Fruit fly (Drosophila melanogaster) whole organism, embryonic: ENCODE data around the gene CG3604.

Source experiments
- Atf6 ChIP-seq: fragments of 200-800 bp; sonication (Bioruptor generic); IDR thresholded peaks from 2 replicates; pipeline ENCODE4 v1.3.6; 2022; ENCODE audit warnings: missing biosample characterization, missing genetic modification characterization
- CG11696 ChIP-seq: fragments of 200-800 bp; sonication (Bioruptor generic); IDR thresholded peaks from 2 replicates; pipeline ENCODE4 v1.3.6; 2022; ENCODE audit warnings: missing biosample characterization, missing genetic modification characterization
- CG12155 ChIP-seq: fragments of 200-800 bp; sonication (Bioruptor generic); optimal IDR thresholded peaks from 3 replicates; lab custom pipeline; 2016; ENCODE audit warnings: missing biosample characterization, missing genetic modification characterization
- CG13287 ChIP-seq: fragments of 200-800 bp; sonication (Bioruptor generic); IDR thresholded peaks from 2 replicates; pipeline ENCODE4 v1.3.6; 2022; ENCODE audit warnings: missing biosample characterization, missing genetic modification characterization; ENCODE audit not compliant: partially characterized antibody
- CG16813 ChIP-seq: fragments of 200-800 bp; sonication (Bioruptor generic); IDR thresholded peaks from 3 replicates; pipeline ENCODE4 v1.3.6; 2022; ENCODE audit warnings: missing biosample characterization, missing genetic modification characterization; ENCODE audit not compliant: partially characterized antibody
- CG17361 ChIP-seq: fragments of 200-800 bp; sonication (Bioruptor generic); IDR thresholded peaks from 3 replicates; pipeline ENCODE4 v1.3.6; 2022; ENCODE audit warnings: missing biosample characterization, missing genetic modification characterization
- CG18011 ChIP-seq: fragments of 200-800 bp; sonication (Bioruptor generic); optimal IDR thresholded peaks from 2 replicates; lab custom pipeline; 2017; ENCODE audit warnings: missing biosample characterization, missing genetic modification characterization, mild to moderate bottlenecking, moderate library complexity, missing genotype
- CG2116 ChIP-seq: fragments of 200-800 bp; sonication (Bioruptor generic); optimal IDR thresholded peaks from 3 replicates; lab custom pipeline; 2018; ENCODE audit warnings: missing biosample characterization, mild to moderate bottlenecking, missing genetic modification characterization
- CG2129 ChIP-seq: fragments of 200-800 bp; sonication (Bioruptor generic); IDR thresholded peaks from 2 replicates; pipeline ENCODE4 v1.3.6; 2022; ENCODE audit warnings: missing biosample characterization, missing genetic modification characterization; ENCODE audit not compliant: partially characterized antibody
- CG4854 ChIP-seq: fragments of 200-800 bp; sonication (Bioruptor generic); optimal IDR thresholded peaks from 2 replicates; lab custom pipeline; 2016; ENCODE audit warnings: missing biosample characterization, missing genetic modification characterization, inconsistent platforms
- CG7928 ChIP-seq: fragments of 200-800 bp; sonication (Bioruptor generic); optimal IDR thresholded peaks from 2 replicates; lab custom pipeline; 2017; ENCODE audit warnings: missing biosample characterization, mild to moderate bottlenecking, missing genetic modification characterization
- CG9609 ChIP-seq: fragments of 200-800 bp; sonication (Bioruptor generic); optimal IDR thresholded peaks from 3 replicates; lab custom pipeline; 2016; ENCODE audit warnings: missing biosample characterization, missing genetic modification characterization
- CG9817 ChIP-seq: fragments of 200-800 bp; sonication (Bioruptor generic); optimal IDR thresholded peaks from 2 replicates; lab custom pipeline; 2018; ENCODE audit warnings: missing biosample characterization, mild to moderate bottlenecking, missing genetic modification characterization, moderate library complexity
- CoRest ChIP-seq: fragments of 200-800 bp; sonication (Bioruptor generic); optimal IDR thresholded peaks from 3 replicates; lab custom pipeline; 2018; ENCODE audit warnings: missing biosample characterization, mild to moderate bottlenecking, missing genetic modification characterization, moderate library complexity
- Dip2 ChIP-seq: fragments of 200-800 bp; sonication (Bioruptor generic); IDR thresholded peaks from 2 replicates; pipeline ENCODE4 v1.3.6; 2022; ENCODE audit warnings: missing biosample characterization, missing genetic modification characterization
- Doc3 ChIP-seq: fragments of 200-800 bp; sonication (Bioruptor generic); IDR thresholded peaks from 3 replicates; pipeline ENCODE4 v1.3.6; 2022; ENCODE audit warnings: missing biosample characterization, missing genetic modification characterization; ENCODE audit not compliant: partially characterized antibody
- Dref ChIP-seq: fragments of 200-800 bp; sonication (Bioruptor generic); IDR thresholded peaks from 2 replicates; pipeline ENCODE4 v1.3.6; 2022; ENCODE audit warnings: missing biosample characterization, missing genetic modification characterization
- E2f1 ChIP-seq: fragments of 200-800 bp; sonication (Bioruptor generic); IDR thresholded peaks from 2 replicates; pipeline ENCODE4 v1.3.6; 2022; ENCODE audit warnings: missing biosample characterization, missing genetic modification characterization
- E2f2 ChIP-seq: fragments of 200-800 bp; sonication (Bioruptor generic); IDR thresholded peaks from 2 replicates; pipeline ENCODE4 v1.3.6; 2022; ENCODE audit warnings: missing biosample characterization, missing genetic modification characterization
- HLH4C ChIP-seq: fragments of 200-800 bp; sonication (Bioruptor generic); IDR thresholded peaks from 3 replicates; pipeline ENCODE4 v1.3.6; 2022; ENCODE audit warnings: missing biosample characterization, missing genetic modification characterization; ENCODE audit not compliant: partially characterized antibody
- Hey ChIP-seq: fragments of 200-800 bp; sonication (Bioruptor generic); optimal IDR thresholded peaks from 3 replicates; lab custom pipeline; 2018; ENCODE audit warnings: missing biosample characterization, mild to moderate bottlenecking, missing genetic modification characterization
- Max ChIP-seq: fragments of 200-800 bp; sonication (Bioruptor generic); optimal IDR thresholded peaks from 2 replicates; lab custom pipeline; 2016; ENCODE audit warnings: missing biosample characterization, mild to moderate bottlenecking, missing genetic modification characterization
- Med ChIP-seq: fragments of 200-800 bp; sonication (Bioruptor generic); peaks from one replicate; lab custom pipeline; 2016; ENCODE audit warnings: missing biosample characterization, missing genetic modification characterization, mild to moderate bottlenecking, inconsistent platforms, moderate library complexity
- Myb ChIP-seq: fragments of 200-800 bp; sonication (Bioruptor generic); optimal IDR thresholded peaks from 2 replicates; lab custom pipeline; 2016; ENCODE audit warnings: missing biosample characterization, missing genetic modification characterization
- NfI ChIP-seq: fragments of 200-800 bp; sonication (Bioruptor generic); optimal IDR thresholded peaks from 3 replicates; lab custom pipeline; 2018; ENCODE audit warnings: missing biosample characterization, mild to moderate bottlenecking, missing genetic modification characterization, moderate library complexity
- PHDP ChIP-seq: fragments of 200-800 bp; sonication (Bioruptor generic); optimal IDR thresholded peaks from 3 replicates; lab custom pipeline; 2018; ENCODE audit warnings: missing biosample characterization, mild to moderate bottlenecking, missing genetic modification characterization, moderate library complexity
- amos ChIP-seq: fragments of 200-800 bp; sonication (Bioruptor generic); IDR thresholded peaks from 2 replicates; pipeline ENCODE4 v1.3.6; 2022; ENCODE audit warnings: missing biosample characterization, missing genetic modification characterization; ENCODE audit not compliant: partially characterized antibody
- bsh ChIP-seq, 2 experiments: fragments of 200-800 bp; sonication (Bioruptor generic); optimal IDR thresholded peaks; 2 replicates each; lab custom pipeline; 2017 to 2018; ENCODE audit warnings: mild to moderate bottlenecking in 2 of 2, missing biosample characterization in 2 of 2, missing genetic modification characterization in 2 of 2, moderate library complexity in 1 of 2
- btn ChIP-seq: fragments of 200-800 bp; sonication (Bioruptor generic); optimal IDR thresholded peaks from 2 replicates; lab custom pipeline; 2016; ENCODE audit warnings: missing biosample characterization, missing genetic modification characterization
- chn ChIP-seq: fragments of 200-800 bp; sonication (Bioruptor generic); optimal IDR thresholded peaks from 2 replicates; lab custom pipeline; 2016; ENCODE audit warnings: missing biosample characterization, missing genetic modification characterization
- gfzf ChIP-seq: fragments of 200-800 bp; sonication (Bioruptor generic); optimal IDR thresholded peaks from 2 replicates; lab custom pipeline; 2016; ENCODE audit warnings: missing biosample characterization, mild to moderate bottlenecking, missing genetic modification characterization, moderate library complexity
- hbn ChIP-seq: fragments of 200-800 bp; sonication (Bioruptor generic); IDR thresholded peaks from 2 replicates; pipeline ENCODE4 v1.3.6; 2022; ENCODE audit warnings: missing biosample characterization, missing genetic modification characterization; ENCODE audit not compliant: partially characterized antibody
- ind ChIP-seq: fragments of 200-800 bp; sonication (Bioruptor generic); optimal IDR thresholded peaks from 3 replicates; lab custom pipeline; 2016; ENCODE audit warnings: missing biosample characterization, missing genetic modification characterization
- insv ChIP-seq, 2 experiments: fragments of 200-800 bp; sonication (Bioruptor generic); optimal IDR thresholded peaks; 3 replicates each; lab custom pipeline; 2016 to 2018; ENCODE audit warnings: missing biosample characterization in 2 of 2, missing genetic modification characterization in 2 of 2
- knrl ChIP-seq: fragments of 200-800 bp; sonication (Bioruptor generic); IDR thresholded peaks from 3 replicates; pipeline ENCODE4 v1.3.6; 2022; ENCODE audit warnings: missing biosample characterization, missing genetic modification characterization; ENCODE audit not compliant: partially characterized antibody
- nmo ChIP-seq: fragments of 200-800 bp; sonication (Bioruptor generic); optimal IDR thresholded peaks from 2 replicates; lab custom pipeline; 2018; ENCODE audit warnings: missing biosample characterization, mild to moderate bottlenecking, missing genetic modification characterization, moderate library complexity
- nom ChIP-seq: fragments of 200-800 bp; sonication (Bioruptor generic); optimal IDR thresholded peaks from 2 replicates; lab custom pipeline; 2017; ENCODE audit warnings: missing biosample characterization, missing genetic modification characterization, mild to moderate bottlenecking, moderate library complexity, missing genetic modification reagents
- org-1 ChIP-seq: fragments of 200-800 bp; sonication (Bioruptor generic); optimal IDR thresholded peaks from 2 replicates; lab custom pipeline; 2017; ENCODE audit warnings: missing biosample characterization, missing genetic modification characterization
- phol ChIP-seq: fragments of 200-800 bp; sonication (Bioruptor generic); optimal IDR thresholded peaks from 3 replicates; lab custom pipeline; 2018; ENCODE audit warnings: missing biosample characterization, mild to moderate bottlenecking, missing genetic modification characterization, moderate library complexity
- pzg ChIP-seq: fragments of 200-800 bp; sonication (Bioruptor generic); optimal IDR thresholded peaks from 3 replicates; lab custom pipeline; 2018; ENCODE audit warnings: missing biosample characterization, mild to moderate bottlenecking, missing genetic modification characterization, moderate library complexity
- row ChIP-seq: fragments of 200-800 bp; sonication (Bioruptor generic); IDR thresholded peaks from 3 replicates; pipeline ENCODE4 v1.3.6; 2022; ENCODE audit warnings: missing biosample characterization, missing genetic modification characterization
- schlank ChIP-seq: fragments of 200-800 bp; sonication (Bioruptor generic); optimal IDR thresholded peaks from 2 replicates; lab custom pipeline; 2018; ENCODE audit warnings: missing biosample characterization, mild to moderate bottlenecking, missing genetic modification characterization
- sens ChIP-seq: fragments of 200-800 bp; sonication (Bioruptor generic); peaks from one replicate; lab custom pipeline; 2016; ENCODE audit warnings: missing biosample characterization, missing genetic modification characterization
- slou ChIP-seq: fragments of 200-800 bp; sonication (Bioruptor generic); optimal IDR thresholded peaks from 3 replicates; lab custom pipeline; 2016; ENCODE audit warnings: missing biosample characterization, missing genetic modification characterization
- sug ChIP-seq: fragments of 200-800 bp; optimal IDR thresholded peaks from 2 replicates; lab custom pipeline; 2019; ENCODE audit warnings: missing biosample characterization, mild to moderate bottlenecking, missing genetic modification characterization, moderate library complexity
- tgo ChIP-seq: fragments of 200-800 bp; sonication (Bioruptor generic); IDR thresholded peaks from 3 replicates; pipeline ENCODE4 v1.3.6; 2022; ENCODE audit warnings: missing biosample characterization, missing genetic modification characterization
- tll ChIP-seq, 2 experiments: fragments of 200-800 bp in 1 of 2; fragments of >200 bp in 1 of 2; sonication (Bioruptor generic) in 1 of 2; optimal IDR thresholded peaks; 2 replicates each; lab custom pipeline; 2017 to 2019; ENCODE audit warnings: missing biosample characterization in 2 of 2, missing genetic modification characterization in 2 of 2, mild to moderate bottlenecking in 1 of 2, moderate library complexity in 1 of 2
- tx ChIP-seq: fragments of 200-800 bp; sonication (Bioruptor generic); optimal IDR thresholded peaks from 2 replicates; lab custom pipeline; 2016; ENCODE audit warnings: missing biosample characterization, missing genetic modification characterization
- vnd ChIP-seq: fragments of 200-800 bp; sonication (Bioruptor generic); IDR thresholded peaks from 3 replicates; pipeline ENCODE4 v1.3.6; 2022; ENCODE audit warnings: missing biosample characterization, missing genetic modification characterization; ENCODE audit not compliant: partially characterized antibody

The CG3604 gene

DNA sequence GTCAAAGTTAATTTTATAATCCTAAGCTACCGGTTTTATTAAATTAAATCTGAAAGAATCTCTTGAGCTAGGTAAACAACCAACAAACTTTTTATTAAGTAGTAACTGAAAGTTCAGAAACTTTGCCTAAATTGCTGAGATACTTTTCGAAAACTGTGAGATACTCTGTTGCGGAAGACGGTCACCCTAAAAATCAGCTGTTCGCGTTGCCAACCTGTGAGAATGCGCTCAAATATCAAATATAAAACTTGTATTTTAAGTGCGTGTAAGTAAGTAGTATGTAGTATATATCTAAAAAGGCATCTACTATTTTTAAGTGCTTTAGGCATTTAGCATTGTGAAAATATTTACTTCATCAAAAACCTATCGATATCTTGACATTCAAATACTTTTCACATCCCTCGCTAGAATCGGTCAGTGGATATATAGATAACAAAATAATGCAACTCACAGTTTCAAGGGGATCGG lies 15.3 kb upstream of the CG3604 start, which contains the start of the genes CG31955 and CG2818 (continued):
- TF ChIP-seq vnd (GFP tag; lab: Robert Waterston, UW): peak; percentile 36; the same call in 1 of the 3 replicates
- peak; percentile 50; the same call in 1 of the 3 replicates for TF ChIP-seq HLH4C (GFP tag; lab: Robert Waterston, UW)
- no peak for TF ChIP-seq tll (GFP tag; optimal IDR thresholded peaks at IDR 0.05; lab: Kevin White, UChicago)
- TF ChIP-seq sens: peak; percentile 63
- TF ChIP-seq Dip2 (GFP tag; lab: Robert Waterston, UW): no peak
- peak; percentile 38; the same call in 1 of the 3 replicates for TF ChIP-seq CG17361 (GFP tag; lab: Robert Waterston, UW)
- no peak for TF ChIP-seq org-1
- TF ChIP-seq Dref (GFP tag; lab: Robert Waterston, UW): peak; percentile 60
- no peak for TF ChIP-seq btn (GFP tag; lab: Kevin White, UChicago)
- TF ChIP-seq knrl (GFP tag; lab: Robert Waterston, UW): peak; percentile 68
- peak; percentile 16 for TF ChIP-seq chn (GFP tag; lab: Kevin White, UChicago)
- peak; percentile 70 for TF ChIP-seq Med (GFP tag; lab: Kevin White, UChicago)
- TF ChIP-seq tx (GFP tag; lab: Kevin White, UChicago): peak; percentile 36
- peak; percentile 47 for TF ChIP-seq CoRest
- no peak for TF ChIP-seq CG7928 (GFP tag; lab: Kevin White, UChicago)
- TF ChIP-seq Hey: no peak
- TF ChIP-seq ind (GFP tag; lab: Kevin White, UChicago): peak; percentile 1
- peak; percentile 63; the same call in 1 of the 2 replicates for TF ChIP-seq CG2129
- TF ChIP-seq slou: no peak
- peak; percentile 84 for TF ChIP-seq CG13287 (GFP tag; lab: Robert Waterston, UW)
- TF ChIP-seq insv (GFP tag; optimal IDR thresholded peaks at IDR 0.05; lab: Kevin White, UChicago): no peak
- TF ChIP-seq Max (GFP tag; lab: Kevin White, UChicago): peak; percentile 8
- TF ChIP-seq NfI (GFP tag; lab: Kevin White, UChicago): peak; percentile 26
- TF ChIP-seq nmo (GFP tag; lab: Kevin White, UChicago): peak; percentile 32
- TF ChIP-seq CG2116 (GFP tag; lab: Kevin White, UChicago): peak; percentile 93
- TF ChIP-seq CG9609: no peak
- TF ChIP-seq CG9817: no peak
- peak; percentile 88 for TF ChIP-seq CG18011
- TF ChIP-seq phol (tag; lab: Kevin White, UChicago): peak; percentile 73
- peak; percentile 82 for TF ChIP-seq CG4854 (GFP tag; lab: Kevin White, UChicago)
- peak; percentile 9 for TF ChIP-seq CG12155 (GFP tag; lab: Kevin White, UChicago)
- TF ChIP-seq sug: peak; percentile 45
- no peak for TF ChIP-seq nom (GFP tag; lab: Kevin White, UChicago)
- TF ChIP-seq pzg (GFP tag; lab: Kevin White, UChicago): peak; percentile 71
- peak; percentile 65 for TF ChIP-seq amos
- TF ChIP-seq Myb (GFP tag; lab: Kevin White, UChicago): peak; percentile 55
- peak in 1 of 2 experiments; percentile 19 for TF ChIP-seq bsh (GFP tag; optimal IDR thresholded peaks at IDR 0.05; lab: Kevin White, UChicago)
- TF ChIP-seq row (GFP tag; lab: Robert Waterston, UW): peak; percentile 63
- peak; percentile 3 for TF ChIP-seq PHDP (tag; lab: Kevin White, UChicago)
- no peak for TF ChIP-seq Atf6 (GFP tag; lab: Robert Waterston, UW)
- peak; percentile 59 for TF ChIP-seq hbn (GFP tag; lab: Robert Waterston, UW)
- peak; percentile 68 for TF ChIP-seq Doc3
- no peak for TF ChIP-seq E2f1 (GFP tag; lab: Robert Waterston, UW)
- TF ChIP-seq E2f2 (GFP tag; lab: Robert Waterston, UW): peak; percentile 72
- TF ChIP-seq CG16813: peak; percentile 76
- TF ChIP-seq gfzf: peak; percentile 52
- no peak for TF ChIP-seq tgo (GFP tag; lab: Robert Waterston, UW)
- TF ChIP-seq schlank (tag; lab: Kevin White, UChicago): no peak
- no peak for TF ChIP-seq CG11696 (GFP tag; lab: Robert Waterston, UW)
